Fruit fly (Drosophila melanogaster) whole organism, embryonic: ENCODE measurements around the gene CG32276.
A peak's percentile ranks its signal among the peaks of the same experiment; 100 is the strongest.

Experiments
- ATbp ChIP-seq: fragments of 200-800 bp; sonication (Bioruptor generic); optimal IDR thresholded peaks from 2 replicates; lab custom pipeline; 2017; ENCODE audit warnings: missing biosample characterization, mild to moderate bottlenecking, missing genetic modification characterization, missing genetic modification reagents
- Antp ChIP-seq: fragments of 200-800 bp; sonication (Bioruptor generic); optimal IDR thresholded peaks from 3 replicates; lab custom pipeline; 2016; ENCODE audit warnings: missing biosample characterization, missing genetic modification characterization
- Atf6 ChIP-seq: fragments of 200-800 bp; sonication (Bioruptor generic); IDR thresholded peaks from 2 replicates; pipeline ENCODE4 v1.3.6; 2022; ENCODE audit warnings: missing biosample characterization, missing genetic modification characterization
- Blimp-1 ChIP-seq: fragments of 200-800 bp; sonication (Bioruptor generic); optimal IDR thresholded peaks from 3 replicates; lab custom pipeline; 2018; ENCODE audit warnings: missing biosample characterization, missing genetic modification characterization, mild to moderate bottlenecking, moderate library complexity, missing genetic modification reagents
- C15 ChIP-seq: fragments of 200-800 bp; sonication (Bioruptor generic); IDR thresholded peaks from 3 replicates; pipeline ENCODE4 v1.3.6; 2022; ENCODE audit warnings: missing biosample characterization, missing genetic modification characterization
- CG10274 ChIP-seq: fragments of 200-800 bp; sonication (Bioruptor generic); optimal IDR thresholded peaks from 3 replicates; lab custom pipeline; 2017; ENCODE audit warnings: missing biosample characterization, mild to moderate bottlenecking, missing genetic modification characterization
- CG10366 ChIP-seq: fragments of 200-800 bp; sonication (Bioruptor generic); IDR thresholded peaks from 2 replicates; pipeline ENCODE4 v1.3.6; 2022; ENCODE audit warnings: missing biosample characterization, missing genetic modification characterization
- CG10979 ChIP-seq: fragments of 200-800 bp; sonication (Bioruptor generic); optimal IDR thresholded peaks from 2 replicates; lab custom pipeline; 2018; ENCODE audit warnings: missing biosample characterization, mild to moderate bottlenecking, missing genetic modification characterization, moderate library complexity
- CG12219 ChIP-seq: fragments of 200-800 bp; sonication (Bioruptor generic); optimal IDR thresholded peaks from 3 replicates; lab custom pipeline; 2018; ENCODE audit warnings: missing biosample characterization, mild to moderate bottlenecking, missing genetic modification characterization
- CG12236 ChIP-seq: fragments of 200-800 bp; sonication (Bioruptor generic); optimal IDR thresholded peaks from 2 replicates; lab custom pipeline; 2016; ENCODE audit warnings: missing biosample characterization, missing genetic modification characterization
- CG14965 ChIP-seq: fragments of 200-800 bp; sonication (Bioruptor generic); optimal IDR thresholded peaks from 2 replicates; lab custom pipeline; 2016; ENCODE audit warnings: missing biosample characterization, missing genetic modification characterization, borderline replicate concordance
- CG1602 ChIP-seq: fragments of 200-800 bp; sonication (Bioruptor generic); optimal IDR thresholded peaks from 3 replicates; lab custom pipeline; 2016; ENCODE audit warnings: missing biosample characterization, missing genetic modification characterization
- CG16779 ChIP-seq: fragments of 200-800 bp; sonication (Bioruptor generic); IDR thresholded peaks from 2 replicates; pipeline ENCODE4 v1.3.6; 2022; ENCODE audit warnings: missing biosample characterization, missing genetic modification characterization
- CG16815 ChIP-seq: fragments of 200-800 bp; sonication (Bioruptor generic); optimal IDR thresholded peaks from 3 replicates; lab custom pipeline; 2017; ENCODE audit warnings: missing biosample characterization, mild to moderate bottlenecking, missing genetic modification characterization
- CG17568 ChIP-seq: fragments of 200-800 bp; sonication (Bioruptor generic); optimal IDR thresholded peaks from 2 replicates; lab custom pipeline; 2018; ENCODE audit warnings: missing biosample characterization, mild to moderate bottlenecking, missing genetic modification characterization, moderate library complexity
- CG18599 ChIP-seq: fragments of 200-800 bp; sonication (Bioruptor generic); optimal IDR thresholded peaks from 3 replicates; lab custom pipeline; 2017; ENCODE audit warnings: missing biosample characterization, missing genetic modification characterization, mild to moderate bottlenecking, moderate library complexity, missing genetic modification reagents
- CG32767 ChIP-seq: fragments of 200-800 bp; sonication (Bioruptor generic); IDR thresholded peaks from 2 replicates; pipeline ENCODE4 v1.3.6; 2022; ENCODE audit warnings: missing biosample characterization, missing genetic modification characterization
- CG3995 ChIP-seq: fragments of 200-800 bp; sonication (Bioruptor generic); optimal IDR thresholded peaks from 3 replicates; lab custom pipeline; 2016; ENCODE audit warnings: missing biosample characterization, missing genetic modification characterization
- CG4360 ChIP-seq: fragments of 200-800 bp; sonication (Bioruptor generic); IDR thresholded peaks from 2 replicates; pipeline ENCODE4 v1.3.6; 2022; ENCODE audit warnings: missing biosample characterization, missing genetic modification characterization
- CG6683 ChIP-seq: fragments of 200-800 bp; sonication (Bioruptor generic); optimal IDR thresholded peaks from 2 replicates; lab custom pipeline; 2017; ENCODE audit warnings: missing biosample characterization, mild to moderate bottlenecking, missing genetic modification characterization, missing genetic modification reagents
- CG7357 ChIP-seq: fragments of 200-800 bp; sonication (Bioruptor generic); IDR thresholded peaks from 3 replicates; pipeline ENCODE4 v1.3.6; 2022; ENCODE audit warnings: missing biosample characterization, missing genetic modification characterization
- CG8290 ChIP-seq, 3 experiments: fragments of 200-800 bp; sonication (Bioruptor generic); optimal IDR thresholded peaks; 2 replicates each; lab custom pipeline; 2016 to 2019; ENCODE audit warnings: missing biosample characterization in 3 of 3, missing genetic modification characterization in 3 of 3, mild to moderate bottlenecking in 2 of 3, moderate library complexity in 1 of 3
- CG8359 ChIP-seq: fragments of 200-800 bp; sonication (Bioruptor generic); optimal IDR thresholded peaks from 2 replicates; lab custom pipeline; 2017; ENCODE audit warnings: missing biosample characterization, mild to moderate bottlenecking, missing genetic modification characterization, borderline replicate concordance
- CG9876 ChIP-seq: fragments of 200-800 bp; sonication (Bioruptor generic); optimal IDR thresholded peaks from 2 replicates; lab custom pipeline; 2016; ENCODE audit warnings: missing biosample characterization, missing genetic modification characterization
- CTCF ChIP-seq: fragments of 200-800 bp; sonication (Bioruptor generic); optimal IDR thresholded peaks from 2 replicates; lab custom pipeline; 2017; ENCODE audit warnings: missing biosample characterization, mild to moderate bottlenecking, missing genetic modification characterization, moderate library complexity
- Doc2 ChIP-seq: fragments of 200-800 bp; sonication (Bioruptor generic); IDR thresholded peaks from 2 replicates; pipeline ENCODE4 v1.3.6; 2022; ENCODE audit warnings: missing biosample characterization, missing genetic modification characterization
- ERR ChIP-seq: fragments of 200-800 bp; sonication (Bioruptor generic); optimal IDR thresholded peaks from 2 replicates; lab custom pipeline; 2016; ENCODE audit warnings: missing biosample characterization, missing genetic modification characterization
- Eip74EF ChIP-seq, 2 experiments: fragments of 200-800 bp in 1 of 2; fragments of >200 bp in 1 of 2; sonication (Bioruptor generic) in 1 of 2; optimal IDR thresholded peaks; 2 replicates each; lab custom pipeline; 2017 to 2019; ENCODE audit warnings: missing biosample characterization in 2 of 2, missing genetic modification characterization in 2 of 2, mild to moderate bottlenecking in 1 of 2, moderate library complexity in 1 of 2
- H15 ChIP-seq: fragments of 200-800 bp; sonication (Bioruptor generic); IDR thresholded peaks from 3 replicates; pipeline ENCODE4 v1.3.6; 2022; ENCODE audit warnings: missing biosample characterization, missing genetic modification characterization
- HLH4C ChIP-seq: fragments of 200-800 bp; sonication (Bioruptor generic); IDR thresholded peaks from 3 replicates; pipeline ENCODE4 v1.3.6; 2022; ENCODE audit warnings: missing biosample characterization, missing genetic modification characterization; ENCODE audit not compliant: partially characterized antibody
- MTF-1 ChIP-seq: fragments of 200-800 bp; sonication (Bioruptor generic); optimal IDR thresholded peaks from 2 replicates; lab custom pipeline; 2018; ENCODE audit warnings: missing biosample characterization, mild to moderate bottlenecking, missing genetic modification characterization, borderline replicate concordance
- Max ChIP-seq: fragments of 200-800 bp; sonication (Bioruptor generic); optimal IDR thresholded peaks from 2 replicates; lab custom pipeline; 2016; ENCODE audit warnings: missing biosample characterization, mild to moderate bottlenecking, missing genetic modification characterization
- Nf-YA ChIP-seq: fragments of 200-800 bp; sonication (Bioruptor generic); IDR thresholded peaks from 2 replicates; pipeline ENCODE4 v1.3.6; 2022; ENCODE audit warnings: missing biosample characterization, missing genetic modification characterization
- Spps ChIP-seq: fragments of 200-800 bp; sonication (Bioruptor generic); optimal IDR thresholded peaks from 2 replicates; lab custom pipeline; 2018; ENCODE audit warnings: missing biosample characterization, mild to moderate bottlenecking, missing genetic modification characterization
- Tbp ChIP-seq: fragments of >200 bp; optimal IDR thresholded peaks from 2 replicates; lab custom pipeline; 2018; ENCODE audit warnings: missing biosample characterization, missing genetic modification characterization
- YL-1 ChIP-seq: fragments of 200-800 bp; sonication (Bioruptor generic); optimal IDR thresholded peaks from 3 replicates; lab custom pipeline; 2017; ENCODE audit warnings: missing biosample characterization, mild to moderate bottlenecking, missing genetic modification characterization
- ash1 ChIP-seq: fragments of 200-800 bp; sonication (Bioruptor generic); optimal IDR thresholded peaks from 2 replicates; lab custom pipeline; 2018; ENCODE audit warnings: missing biosample characterization, mild to moderate bottlenecking, missing genetic modification characterization
- bab2 ChIP-seq: fragments of 200-800 bp; sonication (Bioruptor generic); optimal IDR thresholded peaks from 2 replicates; lab custom pipeline; 2016; ENCODE audit warnings: missing biosample characterization, missing genetic modification characterization
- bsh ChIP-seq, 2 experiments: fragments of 200-800 bp; sonication (Bioruptor generic); optimal IDR thresholded peaks; 2 replicates each; lab custom pipeline; 2017 to 2018; ENCODE audit warnings: mild to moderate bottlenecking in 2 of 2, missing biosample characterization in 2 of 2, missing genetic modification characterization in 2 of 2, moderate library complexity in 1 of 2
- chm ChIP-seq: fragments of 200-800 bp; sonication (Bioruptor generic); IDR thresholded peaks from 2 replicates; pipeline ENCODE4 v1.3.6; 2022; ENCODE audit warnings: missing biosample characterization, missing genetic modification characterization
- dan ChIP-seq: fragments of 200-800 bp; sonication (Bioruptor generic); IDR thresholded peaks from 2 replicates; pipeline ENCODE4 v1.3.6; 2022; ENCODE audit warnings: missing biosample characterization, missing genetic modification characterization
- dm ChIP-seq: fragments of 200-800 bp; sonication (Bioruptor generic); optimal IDR thresholded peaks from 3 replicates; lab custom pipeline; 2016; ENCODE audit warnings: missing biosample characterization, missing genetic modification characterization
- esg ChIP-seq: fragments of 200-800 bp; sonication (Bioruptor generic); conservative IDR thresholded peaks from 2 replicates; pipeline ENCODE4 v1.3.6; 2022; ENCODE audit warnings: missing biosample characterization, missing genetic modification characterization
- fru ChIP-seq: fragments of >200 bp; optimal IDR thresholded peaks from 2 replicates; lab custom pipeline; 2017
- gcm ChIP-seq: fragments of 200-800 bp; sonication (Bioruptor generic); optimal IDR thresholded peaks from 2 replicates; lab custom pipeline; 2019; ENCODE audit warnings: missing biosample characterization, mild to moderate bottlenecking, missing genetic modification characterization, moderate library complexity
- gem ChIP-seq: fragments of 200-800 bp; sonication (Bioruptor generic); optimal IDR thresholded peaks from 2 replicates; lab custom pipeline; 2019; ENCODE audit warnings: missing biosample characterization, mild to moderate bottlenecking, missing genetic modification characterization, moderate library complexity
- phol ChIP-seq: fragments of 200-800 bp; sonication (Bioruptor generic); optimal IDR thresholded peaks from 3 replicates; lab custom pipeline; 2018; ENCODE audit warnings: missing biosample characterization, mild to moderate bottlenecking, missing genetic modification characterization, moderate library complexity
- psq ChIP-seq: fragments of 200-800 bp; sonication (Bioruptor generic); optimal IDR thresholded peaks from 2 replicates; lab custom pipeline; 2017; ENCODE audit warnings: missing biosample characterization, missing genetic modification characterization
- sim ChIP-seq: fragments of 200-800 bp; sonication (Bioruptor generic); IDR thresholded peaks from 2 replicates; pipeline ENCODE4 v1.3.6; 2022; ENCODE audit warnings: missing biosample characterization, missing genetic modification characterization
- vfl ChIP-seq: fragments of 200-800 bp; sonication (Bioruptor generic); optimal IDR thresholded peaks from 2 replicates; lab custom pipeline; 2016; ENCODE audit warnings: missing biosample characterization, missing genetic modification characterization

CG32276 gene

dm6 chr3L:3239033-3239752, 40.3 kb upstream of the CG32276 start, which contains the start of gene CG17746 (continued):
- no peak for TF ChIP-seq Blimp-1 (GFP tag; lab: Kevin White, UChicago)
- no peak for TF ChIP-seq CG7357 (GFP tag; lab: Robert Waterston, UW)
- TF ChIP-seq Tbp = no peak
- TF ChIP-seq CG3995 (GFP tag; lab: Kevin White, UChicago) = peak; percentile 1
- no peak for TF ChIP-seq fru (lab: Kevin White, UChicago)
- peak; percentile 55 for TF ChIP-seq phol (tag; lab: Kevin White, UChicago)
- no peak for TF ChIP-seq gem (tag; lab: Kevin White, UChicago)
- no peak for TF ChIP-seq CG12236 (GFP tag; lab: Kevin White, UChicago)
- TF ChIP-seq gcm (GFP tag; lab: Kevin White, UChicago) = no peak
- TF ChIP-seq CG8359 (GFP tag; lab: Kevin White, UChicago) = no peak
- TF ChIP-seq bsh (GFP tag; optimal IDR thresholded peaks at IDR 0.05; lab: Kevin White, UChicago) = no peak
- no peak for TF ChIP-seq CG18599 (GFP tag; lab: Kevin White, UChicago)
- no peak for TF ChIP-seq dan (GFP tag; lab: Robert Waterston, UW)
- TF ChIP-seq vfl (GFP tag; lab: Kevin White, UChicago) = peak; percentile 59
- no peak for TF ChIP-seq Doc2 (GFP tag; lab: Robert Waterston, UW)
- no peak for TF ChIP-seq CG14965 (GFP tag; lab: Kevin White, UChicago)
- TF ChIP-seq CG10979 (tag; lab: Kevin White, UChicago) = no peak
- peak; percentile 50 for TF ChIP-seq ERR (GFP tag; lab: Kevin White, UChicago)
- no peak for TF ChIP-seq C15 (GFP tag; lab: Robert Waterston, UW)
- TF ChIP-seq Max = peak; percentile 41
- no peak for TF ChIP-seq CG32767 (GFP tag; lab: Robert Waterston, UW)
- no peak for TF ChIP-seq CG10274 (GFP tag; lab: Kevin White, UChicago)
- no peak for TF ChIP-seq CG12219
- no peak for TF ChIP-seq HLH4C
- TF ChIP-seq CG9876 (GFP tag; lab: Kevin White, UChicago) = peak; percentile 47
- TF ChIP-seq CG6683 (GFP tag; lab: Kevin White, UChicago) = no peak
- peak; percentile 78 for TF ChIP-seq YL-1 (GFP tag; lab: Kevin White, UChicago)
- TF ChIP-seq dm (GFP tag; lab: Kevin White, UChicago) = peak; percentile 63
- TF ChIP-seq CG17568 (GFP tag; lab: Kevin White, UChicago) = no peak
- no peak for TF ChIP-seq sim (GFP tag; lab: Robert Waterston, UW)
- TF ChIP-seq H15 (GFP tag; lab: Robert Waterston, UW) = no peak
- TF ChIP-seq esg = no peak
- peak; percentile 9 for TF ChIP-seq psq (GFP tag; lab: Kevin White, UChicago)
- TF ChIP-seq CG4360 = no peak
- TF ChIP-seq ATbp (GFP tag; lab: Kevin White, UChicago) = no peak
- peak; percentile 11 for TF ChIP-seq CG1602
- peak; percentile 83 for TF ChIP-seq CTCF (GFP tag; lab: Kevin White, UChicago)
- no peak for TF ChIP-seq CG10366 (GFP tag; lab: Robert Waterston, UW)
- no peak for TF ChIP-seq Eip74EF (GFP tag; optimal IDR thresholded peaks at IDR 0.05; lab: Kevin White, UChicago)
- no peak for TF ChIP-seq Atf6
- TF ChIP-seq CG16779 (GFP tag; lab: Robert Waterston, UW) = no peak
- no peak for TF ChIP-seq ash1
- TF ChIP-seq CG8290 (GFP tag; optimal IDR thresholded peaks at IDR 0.05; lab: Kevin White, UChicago) = peak; percentile 46
- TF ChIP-seq CG8290 (tag; optimal IDR thresholded peaks at IDR 0.05; lab: Kevin White, UChicago) = no peak
- TF ChIP-seq Nf-YA (GFP tag; lab: Robert Waterston, UW) = no peak
- peak; percentile 34 for TF ChIP-seq Antp (GFP tag; lab: Kevin White, UChicago)
- TF ChIP-seq CG16815 (GFP tag; lab: Kevin White, UChicago) = no peak
- peak; percentile 58 for TF ChIP-seq bab2 (GFP tag; lab: Kevin White, UChicago)
- TF ChIP-seq Spps = no peak
- TF ChIP-seq MTF-1 (GFP tag; lab: Kevin White, UChicago) = no peak
- no peak for TF ChIP-seq chm
